Worm (Caenorhabditis elegans) whole organism, young adult: ENCODE results near the gene fbxb-50.
"Not testable (repeated sequence)": the region's sequence is repeated elsewhere in the genome, so short reads cannot be mapped to it uniquely, and the experiment has no call there.

Experiments
- B0019.2 ChIP-seq: fragments of 200-800 bp; sonication (Bioruptor generic); conservative IDR thresholded peaks from 2 replicates; pipeline ENCODE4 v1.3.6; 2022; ENCODE audit warnings: missing genetic modification reagents, missing genetic modification characterization, missing compliant biosample characterization
- C06A6.2 ChIP-seq: fragments of 200-800 bp; sonication (Bioruptor generic); conservative IDR thresholded peaks from 2 replicates; pipeline ENCODE4 v1.3.6; 2022; ENCODE audit warnings: missing genetic modification characterization, missing compliant biosample characterization
- F37B4.10 ChIP-seq: fragments of 200-800 bp; sonication (Bioruptor generic); IDR thresholded peaks from 2 replicates; pipeline ENCODE4 v1.3.6; 2022; ENCODE audit warnings: missing genetic modification characterization, missing compliant biosample characterization
- F55B11.4 ChIP-seq: sonication (generic microtip); optimal IDR thresholded peaks from 2 replicates; lab custom pipeline; 2016; ENCODE audit warnings: missing compliant biosample characterization, missing genetic modification characterization, borderline replicate concordance; ENCODE audit not compliant: insufficient read depth
- K11D2.4 ChIP-seq: fragments of 200-800 bp; sonication (Bioruptor generic); IDR thresholded peaks from 2 replicates; pipeline ENCODE4 v1.3.6; 2022; ENCODE audit warnings: missing genetic modification reagents, missing genetic modification characterization, missing compliant biosample characterization
- T07F8.4 ChIP-seq: sonication (generic microtip); optimal IDR thresholded peaks from 2 replicates; lab custom pipeline; 2016; ENCODE audit warnings: mild to moderate bottlenecking, missing genetic modification characterization, moderate library complexity, missing compliant biosample characterization
- Y53F4B.3 ChIP-seq: fragments of 200-800 bp; sonication (Bioruptor generic); IDR thresholded peaks from 2 replicates; pipeline ENCODE4 v1.3.6; 2022; ENCODE audit warnings: missing genetic modification reagents, missing genetic modification characterization, missing compliant biosample characterization
- Y53G8AR.9 ChIP-seq: fragments of 200-800 bp; sonication (Bioruptor generic); conservative IDR thresholded peaks from 2 replicates; pipeline ENCODE4 v1.3.6; 2022; ENCODE audit warnings: missing genetic modification reagents, missing genetic modification characterization, missing compliant biosample characterization
- Y95B8A.8 ChIP-seq: fragments of 200-800 bp; sonication (Bioruptor generic); IDR thresholded peaks from 2 replicates; pipeline ENCODE4 v1.3.6; 2022; ENCODE audit warnings: missing genetic modification reagents, missing genetic modification characterization, missing compliant biosample characterization
- ZK185.1 ChIP-seq: sonication (generic microtip); optimal IDR thresholded peaks from 2 replicates; lab custom pipeline; 2016; ENCODE audit warnings: mild to moderate bottlenecking, missing genetic modification characterization, missing compliant biosample characterization; ENCODE audit not compliant: poor library complexity, severe bottlenecking
- attf-5 ChIP-seq: fragments of 200-800 bp; sonication (Bioruptor generic); optimal IDR thresholded peaks from 2 replicates; lab custom pipeline; 2018; ENCODE audit warnings: mild to moderate bottlenecking, missing genetic modification characterization, missing compliant biosample characterization
- bed-2 ChIP-seq: fragments of 200-800 bp; sonication (Bioruptor generic); IDR thresholded peaks from 2 replicates; pipeline ENCODE4 v1.3.6; 2022; ENCODE audit warnings: missing genetic modification reagents, missing genetic modification characterization, missing compliant biosample characterization
- ceh-58 ChIP-seq: fragments of 200-800 bp; sonication (Bioruptor generic); IDR thresholded peaks from 2 replicates; pipeline ENCODE4 v1.3.6; 2022; ENCODE audit warnings: missing genetic modification characterization, missing compliant biosample characterization
- die-1 ChIP-seq: sonication (generic microtip); optimal IDR thresholded peaks from 2 replicates; lab custom pipeline; 2016; ENCODE audit warnings: missing genotype, mild to moderate bottlenecking, missing genetic modification characterization, missing compliant biosample characterization
- egl-18 ChIP-seq: fragments of 200-800 bp; sonication (Bioruptor generic); IDR thresholded peaks from 2 replicates; pipeline ENCODE4 v1.3.6; 2022; ENCODE audit warnings: missing genetic modification reagents, missing genetic modification characterization, missing compliant biosample characterization
- egl-44 ChIP-seq: fragments of 200-800 bp; sonication (Bioruptor generic); IDR thresholded peaks from 2 replicates; pipeline ENCODE4 v1.3.6; 2022; ENCODE audit warnings: missing genetic modification reagents, missing genetic modification characterization, missing compliant biosample characterization
- hmg-1.2 ChIP-seq: fragments of 200-800 bp; sonication (Bioruptor generic); IDR thresholded peaks from 2 replicates; pipeline ENCODE4 v1.3.6; 2022; ENCODE audit warnings: missing genetic modification reagents, missing genetic modification characterization, missing compliant biosample characterization
- hmg-20 ChIP-seq: fragments of 200-800 bp; sonication (Bioruptor generic); IDR thresholded peaks from 2 replicates; pipeline ENCODE4 v1.3.6; 2022; ENCODE audit warnings: missing genetic modification reagents, missing genetic modification characterization, missing compliant biosample characterization
- lin-26 ChIP-seq: fragments of 200-800 bp; sonication (Bioruptor generic); IDR thresholded peaks from 2 replicates; pipeline ENCODE4 v1.3.6; 2022; ENCODE audit warnings: missing genetic modification reagents, missing genetic modification characterization, missing compliant biosample characterization
- lin-40 ChIP-seq: sonication (generic microtip); optimal IDR thresholded peaks from 2 replicates; lab custom pipeline; 2016; ENCODE audit warnings: missing genetic modification characterization, mild to moderate bottlenecking, missing compliant biosample characterization, missing genotype, missing genetic modification reagents
- madf-6 ChIP-seq: fragments of 200-800 bp; sonication (Bioruptor generic); IDR thresholded peaks from 2 replicates; pipeline ENCODE4 v1.3.6; 2022; ENCODE audit warnings: missing genetic modification reagents, missing genetic modification characterization, missing compliant biosample characterization
- mcd-1 ChIP-seq: fragments of 200-800 bp; sonication (Bioruptor generic); IDR thresholded peaks from 2 replicates; pipeline ENCODE4 v1.3.6; 2022; ENCODE audit warnings: missing genetic modification reagents, missing genetic modification characterization, missing compliant biosample characterization
- mel-28 ChIP-seq: sonication (generic microtip); optimal IDR thresholded peaks from 2 replicates; lab custom pipeline; 2016; ENCODE audit warnings: borderline replicate concordance, mild to moderate bottlenecking, missing genetic modification characterization, missing compliant biosample characterization
- nfya-1 ChIP-seq: sonication (generic microtip); optimal IDR thresholded peaks from 2 replicates; lab custom pipeline; 2017; ENCODE audit warnings: antibody characterized with exemption, missing compliant biosample characterization, missing genetic modification characterization, borderline replicate concordance; ENCODE audit not compliant: insufficient read depth
- nfya-2 ChIP-seq: fragments of 200-800 bp; sonication (Bioruptor generic); IDR thresholded peaks from 2 replicates; pipeline ENCODE4 v1.3.6; 2022; ENCODE audit warnings: missing genetic modification reagents, missing genetic modification characterization, missing compliant biosample characterization
- nhr-27 ChIP-seq: fragments of 200-800 bp; sonication (Bioruptor generic); optimal IDR thresholded peaks from 2 replicates; lab custom pipeline; 2018; ENCODE audit warnings: mild to moderate bottlenecking, missing genetic modification characterization, moderate library complexity, missing compliant biosample characterization
- pbrm-1 ChIP-seq: fragments of 200-800 bp; sonication (Bioruptor generic); IDR thresholded peaks from 2 replicates; pipeline ENCODE4 v1.3.6; 2022; ENCODE audit warnings: missing genetic modification reagents, missing genetic modification characterization, missing compliant biosample characterization
- rcor-1 ChIP-seq: fragments of 200-800 bp; sonication (Bioruptor generic); IDR thresholded peaks from 2 replicates; pipeline ENCODE4 v1.3.6; 2022; ENCODE audit warnings: missing genetic modification reagents, missing genetic modification characterization, missing compliant biosample characterization
- snpc-1.1 ChIP-seq: sonication (generic microtip); optimal IDR thresholded peaks from 2 replicates; lab custom pipeline; 2017; ENCODE audit warnings: missing genetic modification characterization, mild to moderate bottlenecking, missing compliant biosample characterization, antibody characterized with exemption, moderate library complexity, missing genotype, missing genetic modification reagents; ENCODE audit not compliant: insufficient read depth
- unc-62 ChIP-seq: fragments of 150-350 bp; optimal IDR thresholded peaks from 2 replicates; lab custom pipeline; 2014; ENCODE audit warnings: missing biosample characterization, missing genetic modification reagents, missing genetic modification characterization
- xnd-1 ChIP-seq: sonication (generic microtip); optimal IDR thresholded peaks from 2 replicates; lab custom pipeline; 2016; ENCODE audit warnings: missing genotype, missing genetic modification reagents, missing genetic modification characterization, missing compliant biosample characterization
- ztf-18 ChIP-seq: sonication (generic microtip); optimal IDR thresholded peaks from 2 replicates; lab custom pipeline; 2016; ENCODE audit warnings: missing genotype, mild to moderate bottlenecking, missing genetic modification characterization, missing compliant biosample characterization
- ztf-26 ChIP-seq: sonication (generic microtip); optimal IDR thresholded peaks from 2 replicates; lab custom pipeline; 2017; ENCODE audit warnings: missing genetic modification characterization, missing compliant biosample characterization
- ztf-3 ChIP-seq: fragments of 200-800 bp; sonication (Bioruptor generic); optimal IDR thresholded peaks from 2 replicates; lab custom pipeline; 2018; ENCODE audit warnings: mild to moderate bottlenecking, missing genetic modification characterization, missing compliant biosample characterization

fbxb-50 gene

ce11 chrII:1537321-1537720, 18.9 kb upstream of the fbxb-50 start, which contains the start of gene fbxb-42:
Gene fbxb-42, plus strand, starts transcription at chrII:1537621.
- no peak for TF ChIP-seq attf-5 (GFP tag; lab: Kevin White, UChicago)

- no peak for TF ChIP-seq ztf-3 (GFP tag; lab: Kevin White, UChicago)
- no peak for TF ChIP-seq rcor-1
- no peak for TF ChIP-seq K11D2.4 (GFP tag; lab: Robert Waterston, UW)
- TF ChIP-seq ceh-58 (GFP tag; lab: Robert Waterston, UW) = no peak
- TF ChIP-seq bed-2 (GFP tag; lab: Robert Waterston, UW) = no peak
- no peak for TF ChIP-seq mel-28 (tag; lab: Kevin White, UChicago)
- no peak for TF ChIP-seq B0019.2 (GFP tag; lab: Robert Waterston, UW)
- no peak for TF ChIP-seq hmg-1.2 (GFP tag; lab: Robert Waterston, UW)
- TF ChIP-seq egl-44 = no peak
- no peak for TF ChIP-seq Y95B8A.8 (GFP tag; lab: Robert Waterston, UW)
- no peak for TF ChIP-seq mcd-1 (GFP tag; lab: Robert Waterston, UW)
- no peak for TF ChIP-seq nfya-2 (GFP tag; lab: Robert Waterston, UW)
- no peak for TF ChIP-seq lin-40 (tag; lab: Kevin White, UChicago)
- TF ChIP-seq xnd-1 = no peak
- no peak for TF ChIP-seq snpc-1.1
- no peak for TF ChIP-seq F55B11.4 (tag; lab: Kevin White, UChicago)
- TF ChIP-seq Y53G8AR.9 (GFP tag; lab: Robert Waterston, UW) = no peak
Measured at ce11 chrII:1538589-1538988, 17.7 kb upstream of the fbxb-50 start, which contains the start of gene fbxb-44. Gene fbxb-44, plus strand, starts transcription at chrII:1538889.

- TF ChIP-seq die-1; T07F8.4 (tag; lab: Kevin White, UChicago); unc-62 (GFP tag; lab: Kevin White, UChicago): not testable (repeated sequence)
Measured at ce11 chrII:1540628-1541027, 15.6 kb upstream of the fbxb-50 start, which contains the start of gene poml-4. Gene poml-4, plus strand, starts transcription at chrII:1540928.

- TF ChIP-seq egl-18, C06A6.2, hmg-20 (GFP tag; lab: Robert Waterston, UW): not testable (repeated sequence)
- TF ChIP-seq, all 124 proteins: peak for 0; not testable (repeated sequence) for 124
Measured at ce11 chrII:1543182-1543581, 13.1 kb upstream of the fbxb-50 start, which contains the start of gene K05F6.4. Gene K05F6.4, plus strand, starts transcription at chrII:1543482.

- TF ChIP-seq ztf-26 (tag; lab: Kevin White, UChicago) (no peak), ZK185.1 (tag; lab: Kevin White, UChicago) (no peak), lin-26 (no peak), pbrm-1 (no peak), nfya-1 (tag; lab: Kevin White, UChicago) (no peak), nhr-27 (tag; lab: Kevin White, UChicago) (no peak), madf-6 (GFP tag; lab: Robert Waterston, UW) (no peak), F37B4.10 (GFP tag; lab: Robert Waterston, UW) (no peak), Y53F4B.3 (GFP tag; lab: Robert Waterston, UW) (no peak), ztf-18 (tag; lab: Kevin White, UChicago) (no peak), egl-18 (GFP tag; lab: Robert Waterston, UW) (no peak)
Measured at ce11 chrII:1545625-1546024, 10.6 kb upstream of the fbxb-50 start, which contains the start of gene K05F6.12. Gene K05F6.12, plus strand, starts transcription at chrII:1545925.
